Worm (Caenorhabditis elegans) whole organism, midembryonic: ENCODE data around the gene frm-10.

Experiments used
- T22C8.4 ChIP-seq: fragments of 200-800 bp; sonication (Bioruptor generic); IDR thresholded peaks from 2 replicates; pipeline ENCODE4 v1.3.6; 2022; ENCODE audit warnings: missing genetic modification characterization, missing compliant biosample characterization
- flt-1 ChIP-seq: fragments of 200-800 bp; sonication (Bioruptor generic); IDR thresholded peaks from 2 replicates; pipeline ENCODE4 v1.3.6; 2022; ENCODE audit warnings: missing genetic modification characterization, missing compliant biosample characterization
- klf-2 ChIP-seq: fragments of 200-800 bp; sonication (Bioruptor generic); conservative IDR thresholded peaks from 2 replicates; pipeline ENCODE4 v1.3.6; 2022; ENCODE audit warnings: missing genetic modification reagents, missing genetic modification characterization, missing compliant biosample characterization
- tab-1 ChIP-seq: fragments of 200-800 bp; sonication (Bioruptor generic); IDR thresholded peaks from 2 replicates; pipeline ENCODE4 v1.3.6; 2022; ENCODE audit warnings: missing genetic modification characterization, missing compliant biosample characterization
- ztf-29 ChIP-seq: fragments of 200-800 bp; sonication (Bioruptor generic); IDR thresholded peaks from 2 replicates; pipeline ENCODE4 v1.3.6; 2022; ENCODE audit warnings: missing genetic modification reagents, missing genetic modification characterization, missing compliant biosample characterization

DNA sequence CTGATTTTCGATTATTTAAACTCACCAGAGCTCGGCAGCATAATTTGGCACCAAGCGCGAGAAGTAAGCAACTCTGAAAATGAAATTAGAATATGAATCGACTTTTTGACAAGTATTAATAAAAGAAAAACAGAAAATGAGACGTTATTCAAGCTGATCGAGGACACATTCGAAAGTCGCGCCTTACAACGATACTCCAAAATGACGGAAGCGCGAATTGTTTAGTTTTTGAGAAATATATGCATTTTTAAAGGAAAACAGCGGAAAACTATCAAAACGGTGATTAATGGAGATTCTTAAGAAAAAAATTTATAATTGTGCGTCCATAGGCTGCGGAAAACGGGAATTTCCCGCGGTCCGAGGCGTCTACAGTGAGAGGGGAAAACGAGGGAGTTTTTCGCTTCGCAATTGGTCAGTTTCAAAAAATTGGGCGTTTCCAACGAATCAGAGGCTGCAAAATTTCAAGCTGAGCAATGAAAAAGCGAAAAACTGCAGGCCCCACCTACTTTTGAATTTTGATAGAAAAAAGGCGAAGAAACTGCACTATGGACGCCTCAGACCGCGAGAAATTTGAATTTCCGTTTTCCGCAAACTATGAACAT is 25.4 kb upstream of the frm-10 start, which contains the start of gene mes-4:
- TF ChIP-seq T22C8.4, result no peak
- no peak for TF ChIP-seq tab-1 (GFP tag; lab: Robert Waterston, UW)
- no peak for TF ChIP-seq ztf-29 (GFP tag; lab: Robert Waterston, UW)
- no peak for TF ChIP-seq flt-1 (GFP tag; lab: Robert Waterston, UW)
- no peak for TF ChIP-seq klf-2 (GFP tag; lab: Robert Waterston, UW)
